Fruit fly (Drosophila melanogaster) whole organism, embryonic: Measurements from ENCODE around the gene Kpc1.

Experiments used
- BtbVII ChIP-seq: fragments of 200-800 bp; sonication (Bioruptor generic); optimal IDR thresholded peaks from 3 replicates; lab custom pipeline; 2017; ENCODE audit warnings: missing biosample characterization, mild to moderate bottlenecking, missing genetic modification characterization
- CG10321 ChIP-seq: fragments of 200-800 bp; sonication (Bioruptor generic); IDR thresholded peaks from 2 replicates; pipeline ENCODE4 v1.3.6; 2022; ENCODE audit warnings: missing biosample characterization, missing genetic modification characterization
- CG10462 ChIP-seq: fragments of 200-800 bp; sonication (Bioruptor generic); optimal IDR thresholded peaks from 2 replicates; lab custom pipeline; 2016; ENCODE audit warnings: missing biosample characterization, missing genetic modification characterization
- CG10959 ChIP-seq: fragments of 200-800 bp; sonication (Bioruptor generic); IDR thresholded peaks from 2 replicates; pipeline ENCODE4 v1.3.6; 2022; ENCODE audit warnings: missing biosample characterization, missing genetic modification characterization
- CG11247 ChIP-seq: fragments of 200-800 bp; sonication (Bioruptor generic); IDR thresholded peaks from 2 replicates; pipeline ENCODE4 v1.3.6; 2022; ENCODE audit warnings: missing biosample characterization, missing genetic modification characterization
- CG13894 ChIP-seq: fragments of 200-800 bp; sonication (Bioruptor generic); optimal IDR thresholded peaks from 3 replicates; lab custom pipeline; 2018; ENCODE audit warnings: missing biosample characterization, mild to moderate bottlenecking, missing genetic modification characterization, moderate library complexity
- CG1602 ChIP-seq: fragments of 200-800 bp; sonication (Bioruptor generic); optimal IDR thresholded peaks from 3 replicates; lab custom pipeline; 2016; ENCODE audit warnings: missing biosample characterization, missing genetic modification characterization
- CG2678 ChIP-seq: fragments of 200-800 bp; sonication (Bioruptor generic); optimal IDR thresholded peaks from 3 replicates; lab custom pipeline; 2019; ENCODE audit warnings: missing biosample characterization, mild to moderate bottlenecking, missing genetic modification characterization, moderate library complexity
- CG2712 ChIP-seq: fragments of 200-800 bp; optimal IDR thresholded peaks from 3 replicates; lab custom pipeline; 2019; ENCODE audit warnings: missing biosample characterization, mild to moderate bottlenecking, missing genetic modification characterization, moderate library complexity
- CG4282 ChIP-seq: fragments of 200-800 bp; sonication (Bioruptor generic); optimal IDR thresholded peaks from 2 replicates; lab custom pipeline; 2016; ENCODE audit warnings: missing biosample characterization, missing genetic modification characterization
- CG5953 ChIP-seq: fragments of 200-800 bp; sonication (Bioruptor generic); IDR thresholded peaks from 2 replicates; pipeline ENCODE4 v1.3.6; 2022; ENCODE audit warnings: missing biosample characterization, missing genetic modification characterization
- CG6683 ChIP-seq: fragments of 200-800 bp; sonication (Bioruptor generic); optimal IDR thresholded peaks from 2 replicates; lab custom pipeline; 2017; ENCODE audit warnings: missing biosample characterization, mild to moderate bottlenecking, missing genetic modification characterization, missing genetic modification reagents
- CG6854 ChIP-seq: fragments of 200-800 bp; sonication (Bioruptor generic); optimal IDR thresholded peaks from 3 replicates; lab custom pipeline; 2017; ENCODE audit warnings: missing biosample characterization, mild to moderate bottlenecking, missing genetic modification characterization
- CG7963 ChIP-seq: fragments of 200-800 bp; sonication (Bioruptor generic); IDR thresholded peaks from 3 replicates; pipeline ENCODE4 v1.3.6; 2022; ENCODE audit warnings: missing biosample characterization, missing genetic modification characterization; ENCODE audit not compliant: partially characterized antibody
- CG9215 ChIP-seq: fragments of 200-800 bp; sonication (Bioruptor generic); IDR thresholded peaks from 2 replicates; pipeline ENCODE4 v1.3.6; 2022; ENCODE audit warnings: missing biosample characterization, missing genetic modification characterization
- CrebB ChIP-seq: fragments of 200-800 bp; sonication (Bioruptor generic); optimal IDR thresholded peaks from 3 replicates; lab custom pipeline; 2018; ENCODE audit warnings: missing biosample characterization, mild to moderate bottlenecking, missing genetic modification characterization
- Dad ChIP-seq: fragments of 200-800 bp; sonication (Bioruptor generic); optimal IDR thresholded peaks from 3 replicates; lab custom pipeline; 2016; ENCODE audit warnings: missing biosample characterization, missing genetic modification characterization
- Doc2 ChIP-seq: fragments of 200-800 bp; sonication (Bioruptor generic); IDR thresholded peaks from 2 replicates; pipeline ENCODE4 v1.3.6; 2022; ENCODE audit warnings: missing biosample characterization, missing genetic modification characterization
- Drgx ChIP-seq: fragments of 200-800 bp; sonication (Bioruptor generic); IDR thresholded peaks from 2 replicates; pipeline ENCODE4 v1.3.6; 2022; ENCODE audit warnings: missing biosample characterization, missing genetic modification characterization
- Fer2 ChIP-seq: fragments of 200-800 bp; sonication (Bioruptor generic); optimal IDR thresholded peaks from 2 replicates; lab custom pipeline; 2018; ENCODE audit warnings: missing biosample characterization, mild to moderate bottlenecking, missing genetic modification characterization, moderate library complexity
- HmgZ ChIP-seq: fragments of 200-800 bp; sonication (Bioruptor generic); optimal IDR thresholded peaks from 2 replicates; lab custom pipeline; 2018; ENCODE audit warnings: missing biosample characterization, mild to moderate bottlenecking, missing genetic modification characterization
- Hmx ChIP-seq: fragments of 200-800 bp; sonication (Bioruptor generic); optimal IDR thresholded peaks from 2 replicates; lab custom pipeline; 2016; ENCODE audit warnings: missing biosample characterization, missing genetic modification characterization
- Hr51 ChIP-seq, 2 experiments: fragments of 200-800 bp; sonication (Bioruptor generic); optimal IDR thresholded peaks; 2 replicates in 1 of 2; 3 replicates in 1 of 2; lab custom pipeline; 2016 to 2018; ENCODE audit warnings: missing biosample characterization in 2 of 2, missing genetic modification characterization in 2 of 2, mild to moderate bottlenecking in 1 of 2, moderate library complexity in 1 of 2
- Hr78 ChIP-seq, 2 experiments: fragments of 200-800 bp in 1 of 2; fragments of >200 bp in 1 of 2; sonication (Bioruptor generic) in 1 of 2; optimal IDR thresholded peaks; 2 replicates each; lab custom pipeline; 2017 to 2019; ENCODE audit warnings: missing biosample characterization in 2 of 2, missing genetic modification characterization in 2 of 2, mild to moderate bottlenecking in 1 of 2, moderate library complexity in 1 of 2
- Hsf ChIP-seq: fragments of 200-800 bp; sonication (Bioruptor generic); optimal IDR thresholded peaks from 3 replicates; lab custom pipeline; 2016; ENCODE audit warnings: missing biosample characterization, missing genetic modification characterization
- Lim3 ChIP-seq: fragments of 200-800 bp; sonication (Bioruptor generic); IDR thresholded peaks from 2 replicates; pipeline ENCODE4 v1.3.6; 2022; ENCODE audit warnings: missing biosample characterization, missing genetic modification characterization
- Meics ChIP-seq: fragments of 200-800 bp; sonication (Bioruptor generic); optimal IDR thresholded peaks from 2 replicates; lab custom pipeline; 2017; ENCODE audit warnings: missing biosample characterization, mild to moderate bottlenecking, missing genetic modification characterization
- Nf-YB ChIP-seq: fragments of 200-800 bp; sonication (Bioruptor generic); optimal IDR thresholded peaks from 3 replicates; lab custom pipeline; 2019; ENCODE audit warnings: missing biosample characterization, mild to moderate bottlenecking, missing genetic modification characterization, moderate library complexity
- Optix ChIP-seq: fragments of 200-800 bp; sonication (Bioruptor generic); IDR thresholded peaks from 3 replicates; pipeline ENCODE4 v1.3.6; 2022; ENCODE audit warnings: missing biosample characterization, missing genetic modification characterization
- Scr ChIP-seq: fragments of 200-800 bp; sonication (Bioruptor generic); IDR thresholded peaks from 2 replicates; pipeline ENCODE4 v1.3.6; 2022; ENCODE audit warnings: missing biosample characterization, missing genetic modification characterization; ENCODE audit not compliant: partially characterized antibody
- Stat92E ChIP-seq, 3 experiments: fragments of >200 bp in 2 of 3; fragments of 200-800 bp in 1 of 3; sonication (Bioruptor generic) in 1 of 3; optimal IDR thresholded peaks; 2 replicates each; lab custom pipeline; 2017 to 2019; ENCODE audit warnings: missing biosample characterization in 3 of 3, missing genetic modification characterization in 3 of 3, mild to moderate bottlenecking in 1 of 3, moderate library complexity in 1 of 3
- Trl ChIP-seq, 3 experiments: fragments of >200 bp in 2 of 3; fragments of 200-800 bp in 1 of 3; sonication (Bioruptor generic) in 1 of 3; optimal IDR thresholded peaks; 2 replicates in 1 of 3; 3 replicates in 2 of 3; lab custom pipeline; 2016 to 2017; ENCODE audit warnings: missing biosample characterization in 1 of 3, missing genetic modification characterization in 1 of 3
- Usf ChIP-seq: fragments of 200-800 bp; sonication (Bioruptor generic); optimal IDR thresholded peaks from 2 replicates; lab custom pipeline; 2017; ENCODE audit warnings: missing genotype, missing biosample characterization, missing genetic modification characterization
- Xrp1 ChIP-seq: fragments of 200-800 bp; sonication (Bioruptor generic); IDR thresholded peaks from 2 replicates; pipeline ENCODE4 v1.3.6; 2022; ENCODE audit warnings: missing biosample characterization, missing genetic modification characterization
- bbx ChIP-seq: fragments of 200-800 bp; sonication (Bioruptor generic); IDR thresholded peaks from 2 replicates; pipeline ENCODE4 v1.3.6; 2022; ENCODE audit warnings: missing biosample characterization, missing genetic modification characterization; ENCODE audit not compliant: partially characterized antibody
- dan ChIP-seq: fragments of 200-800 bp; sonication (Bioruptor generic); IDR thresholded peaks from 2 replicates; pipeline ENCODE4 v1.3.6; 2022; ENCODE audit warnings: missing biosample characterization, missing genetic modification characterization
- exex ChIP-seq: fragments of 200-800 bp; sonication (Bioruptor generic); optimal IDR thresholded peaks from 4 replicates; lab custom pipeline; 2018; ENCODE audit warnings: missing biosample characterization, mild to moderate bottlenecking, missing genetic modification characterization, moderate library complexity
- gro ChIP-seq: fragments of 200-800 bp; sonication (Bioruptor generic); optimal IDR thresholded peaks from 2 replicates; lab custom pipeline; 2016; ENCODE audit warnings: missing biosample characterization, missing genetic modification characterization
- klu ChIP-seq: fragments of 200-800 bp; sonication (Bioruptor generic); IDR thresholded peaks from 2 replicates; pipeline ENCODE4 v1.3.6; 2022; ENCODE audit warnings: missing biosample characterization, missing genetic modification characterization
- luna ChIP-seq: fragments of 200-800 bp; sonication (Bioruptor generic); optimal IDR thresholded peaks from 2 replicates; lab custom pipeline; 2016; ENCODE audit warnings: missing biosample characterization, missing genetic modification characterization
- org-1 ChIP-seq: fragments of 200-800 bp; sonication (Bioruptor generic); optimal IDR thresholded peaks from 2 replicates; lab custom pipeline; 2017; ENCODE audit warnings: missing biosample characterization, missing genetic modification characterization
- otp ChIP-seq: fragments of 200-800 bp; sonication (Bioruptor generic); IDR thresholded peaks from 3 replicates; pipeline ENCODE4, ENCODE4 v1.3.6; 2022; ENCODE audit warnings: missing biosample characterization, missing genetic modification characterization
- phol ChIP-seq: fragments of 200-800 bp; sonication (Bioruptor generic); optimal IDR thresholded peaks from 3 replicates; lab custom pipeline; 2018; ENCODE audit warnings: missing biosample characterization, mild to moderate bottlenecking, missing genetic modification characterization, moderate library complexity
- prd ChIP-seq, 3 experiments: fragments of >200 bp in 2 of 3; fragments of 200-800 bp in 1 of 3; sonication (Bioruptor generic) in 1 of 3; optimal IDR thresholded peaks in 2 of 3; IDR thresholded peaks in 1 of 3; 2 replicates in 2 of 3; 3 replicates in 1 of 3; pipeline versions ENCODE4 v1.3.6 to Lab custom; 2017 to 2022; ENCODE audit warnings: missing biosample characterization in 1 of 3, missing genetic modification characterization in 1 of 3
- ranshi ChIP-seq: fragments of 200-800 bp; sonication (Bioruptor generic); IDR thresholded peaks from 2 replicates; pipeline ENCODE4 v1.3.6; 2022; ENCODE audit warnings: missing biosample characterization, missing genetic modification characterization
- sim ChIP-seq: fragments of 200-800 bp; sonication (Bioruptor generic); IDR thresholded peaks from 2 replicates; pipeline ENCODE4 v1.3.6; 2022; ENCODE audit warnings: missing biosample characterization, missing genetic modification characterization
- unpg ChIP-seq: fragments of 200-800 bp; sonication (Bioruptor generic); optimal IDR thresholded peaks from 3 replicates; lab custom pipeline; 2018; ENCODE audit warnings: missing biosample characterization, mild to moderate bottlenecking, missing genetic modification characterization, moderate library complexity
- vfl ChIP-seq: fragments of 200-800 bp; sonication (Bioruptor generic); optimal IDR thresholded peaks from 2 replicates; lab custom pipeline; 2016; ENCODE audit warnings: missing biosample characterization, missing genetic modification characterization

Kpc1 gene

DNA sequence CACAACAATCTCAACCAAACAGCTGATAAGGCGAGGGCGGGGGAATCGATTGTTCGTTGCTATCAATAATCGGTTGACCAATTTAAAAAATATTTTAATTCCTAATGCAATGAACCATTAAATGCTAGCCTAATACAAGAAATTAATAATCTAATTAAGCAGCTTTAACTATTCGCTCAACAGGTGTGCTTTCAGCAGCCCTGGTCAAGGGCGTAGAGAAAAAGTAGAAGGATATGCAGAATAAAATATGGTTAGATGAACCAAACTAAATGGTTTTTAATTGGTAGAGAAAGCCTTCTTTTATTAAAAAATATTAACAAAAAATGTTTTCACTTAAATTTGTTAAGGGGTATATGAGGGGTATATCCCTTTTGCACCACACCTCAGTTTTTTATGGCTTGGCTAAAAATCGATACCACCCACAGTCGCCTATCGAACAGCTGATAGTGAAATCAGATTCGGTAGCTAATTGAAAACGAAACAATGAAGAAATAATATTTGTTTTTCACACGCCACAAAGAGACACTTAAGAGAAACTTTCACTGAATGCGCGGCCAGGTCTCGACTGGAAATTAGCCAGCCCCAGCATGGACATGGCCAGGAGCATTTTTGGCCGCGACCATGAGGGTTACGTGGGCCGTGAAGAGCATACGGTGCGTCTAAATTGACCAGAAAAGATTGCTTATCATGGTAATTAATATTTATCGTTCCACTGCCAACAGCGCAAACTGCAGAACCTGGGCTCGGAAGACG lies 23.0 kb upstream of the Kpc1 start, which contains the start of the genes SIDL and CG12241 (continued):
- TF ChIP-seq CG1602 (peak; percentile 45), Optix (GFP tag; lab: Robert Waterston, UW) (peak; percentile 23; the same call in 1 of the 3 replicates), CG5953 (GFP tag; lab: Robert Waterston, UW) (no peak), CG6683 (GFP tag; lab: Kevin White, UChicago) (peak; percentile 57), vfl (GFP tag; lab: Kevin White, UChicago) (peak; percentile 48), Nf-YB (GFP tag; lab: Kevin White, UChicago) (no peak), Dad (GFP tag; lab: Kevin White, UChicago) (peak; percentile 78), ranshi (GFP tag; lab: Robert Waterston, UW) (peak; percentile 96), CG13894 (tag; lab: Kevin White, UChicago) (no peak), CG10462 (GFP tag; lab: Kevin White, UChicago) (peak; percentile 17), bbx (GFP tag; lab: Robert Waterston, UW) (no peak), CG9215 (GFP tag; lab: Robert Waterston, UW) (peak; percentile 90), HmgZ (tag; lab: Kevin White, UChicago) (peak; percentile 16), sim (GFP tag; lab: Robert Waterston, UW) (peak; percentile 71), klu (GFP tag; lab: Robert Waterston, UW) (peak; percentile 89), CG10959 (GFP tag; lab: Robert Waterston, UW) (peak; percentile 63), prd (optimal IDR thresholded peaks at IDR 0.05; lab: Kevin White, UChicago) (no peak), prd (GFP tag; IDR thresholded peaks at IDR 0.05; lab: Robert Waterston, UW) (peak; percentile 96), Hsf (GFP tag; lab: Kevin White, UChicago) (peak; percentile 72), Usf (GFP tag; lab: Kevin White, UChicago) (no peak), Stat92E (GFP tag; optimal IDR thresholded peaks at IDR 0.05; lab: Kevin White, UChicago) (no peak), Scr (peak; percentile 42), CG6854 (peak; percentile 78), Trl (optimal IDR thresholded peaks at IDR 0.05; lab: Kevin White, UChicago) (no peak), Trl (GFP tag; optimal IDR thresholded peaks at IDR 0.05; lab: Kevin White, UChicago) (peak; percentile 84), CG7963 (no peak), Lim3 (GFP tag; lab: Robert Waterston, UW) (no peak), phol (tag; lab: Kevin White, UChicago) (peak; percentile 82), exex (tag; lab: Kevin White, UChicago) (peak; percentile 68), BtbVII (GFP tag; lab: Kevin White, UChicago) (peak; percentile 82), luna (peak; percentile 75), Doc2 (GFP tag; lab: Robert Waterston, UW) (peak; percentile 75), dan (GFP tag; lab: Robert Waterston, UW) (peak; percentile 50; the same call in 1 of the 2 replicates), org-1 (GFP tag; lab: Kevin White, UChicago) (peak; percentile 11), Hmx (no peak), CG2712 (peak; percentile 86), otp (GFP tag; lab: Robert Waterston, UW) (no peak), Fer2 (tag; lab: Kevin White, UChicago) (peak; percentile 62), Xrp1 (GFP tag; lab: Robert Waterston, UW) (peak; percentile 89), Hr51 (GFP tag; optimal IDR thresholded peaks at IDR 0.05; lab: Kevin White, UChicago) (peak in 1 of 2 experiments; percentile 43), CG2678 (tag; lab: Kevin White, UChicago) (peak; percentile 92), unpg (GFP tag; lab: Kevin White, UChicago) (peak; percentile 66), CG11247 (GFP tag; lab: Robert Waterston, UW) (peak; percentile 92), gro (GFP tag; lab: Kevin White, UChicago) (peak; percentile 91), Drgx (GFP tag; lab: Robert Waterston, UW) (peak; percentile 96), CrebB (tag; lab: Kevin White, UChicago) (no peak), CG4282 (no peak), Meics (GFP tag; lab: Kevin White, UChicago) (peak; percentile 90), CG10321 (GFP tag; lab: Robert Waterston, UW) (no peak), Hr78 (GFP tag; optimal IDR thresholded peaks at IDR 0.05; lab: Kevin White, UChicago) (no peak)
